Worm (Caenorhabditis elegans) whole organism, early embryonic: ENCODE results near the gene vha-8.

Source experiments
- F13C5.2 ChIP-seq: sonication (generic microtip); optimal IDR thresholded peaks from 2 replicates; lab custom pipeline; 2017; ENCODE audit warnings: mild to moderate bottlenecking, missing genetic modification characterization, inconsistent platforms, missing compliant biosample characterization
- aly-1 ChIP-seq: sonication (generic microtip); optimal IDR thresholded peaks from 2 replicates; lab custom pipeline; 2016; ENCODE audit warnings: missing genetic modification characterization, missing compliant biosample characterization
- ama-1 ChIP-seq: fragments of 150-350 bp; optimal IDR thresholded peaks from 2 replicates; lab custom pipeline; 2014
- ceh-13 ChIP-seq: fragments of 200-800 bp; sonication (Bioruptor generic); optimal IDR thresholded peaks from 2 replicates; lab custom pipeline; 2018; ENCODE audit warnings: mild to moderate bottlenecking, missing genetic modification characterization, missing compliant biosample characterization
- ceh-36 ChIP-seq: sonication (generic microtip); optimal IDR thresholded peaks from 2 replicates; lab custom pipeline; 2016; ENCODE audit warnings: missing genetic modification characterization, inconsistent platforms, missing compliant biosample characterization
- ets-7 ChIP-seq: sonication (generic microtip); optimal IDR thresholded peaks from 2 replicates; lab custom pipeline; 2016; ENCODE audit warnings: missing genotype, missing genetic modification characterization, missing compliant biosample characterization
- flt-1 ChIP-seq: fragments of 200-800 bp; sonication (Bioruptor generic); IDR thresholded peaks from 2 replicates; pipeline ENCODE4 v1.3.6; 2022; ENCODE audit warnings: missing genetic modification characterization, missing compliant biosample characterization
- hmbx-1 ChIP-seq: sonication (generic microtip); optimal IDR thresholded peaks from 2 replicates; lab custom pipeline; 2016; ENCODE audit warnings: mild to moderate bottlenecking, missing genetic modification characterization, missing compliant biosample characterization
- hmg-4 ChIP-seq: fragments of 200-800 bp; sonication (Bioruptor generic); optimal IDR thresholded peaks from 2 replicates; lab custom pipeline; 2018; ENCODE audit warnings: mild to moderate bottlenecking, missing genetic modification characterization, missing compliant biosample characterization
- hnd-1 ChIP-seq: sonication (generic microtip); optimal IDR thresholded peaks from 2 replicates; lab custom pipeline; 2016; ENCODE audit warnings: missing genetic modification characterization, missing compliant biosample characterization
- sea-1 ChIP-seq: fragments of 200-800 bp; sonication (Bioruptor generic); conservative IDR thresholded peaks from 2 replicates; pipeline ENCODE4 v1.3.6; 2022; ENCODE audit warnings: missing genetic modification characterization, missing compliant biosample characterization
- tbx-11 ChIP-seq: fragments of 200-800 bp; sonication (Bioruptor generic); IDR thresholded peaks from 2 replicates; pipeline ENCODE4 v1.3.6; 2022; ENCODE audit warnings: missing genetic modification characterization, missing compliant biosample characterization
- tra-4 ChIP-seq: sonication (generic microtip); optimal IDR thresholded peaks from 2 replicates; lab custom pipeline; 2017; ENCODE audit warnings: missing genetic modification characterization, missing compliant biosample characterization

DNA sequence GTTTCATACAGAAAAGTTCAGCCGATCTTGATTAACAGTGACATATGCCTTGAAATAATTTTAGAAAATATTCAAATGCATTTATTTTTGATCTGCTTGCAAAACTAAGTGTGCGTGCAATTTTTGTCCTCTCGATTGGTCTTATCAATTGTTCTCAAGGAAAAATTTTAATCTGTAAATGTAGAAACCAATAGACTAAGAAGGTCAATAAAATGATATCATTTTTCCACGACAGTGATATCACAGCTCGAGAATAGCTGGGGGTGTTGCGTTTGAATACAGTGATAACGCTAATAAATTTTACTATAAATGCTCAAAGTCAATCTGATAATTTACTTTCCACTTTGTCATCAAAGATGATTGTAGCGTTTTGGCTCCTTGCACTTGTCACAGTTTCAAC lies 27.5 kb downstream of the vha-8 start, which contains the start of gene C17H12.8:
- TF ChIP-seq ama-1 (lab: Kevin White, UChicago) (no peak), hmg-4 (no peak), tra-4 (tag; lab: Kevin White, UChicago) (no peak), ets-7 (tag; lab: Kevin White, UChicago) (no peak), hnd-1 (no peak), flt-1 (no peak), aly-1 (no peak), sea-1 (GFP tag; lab: Robert Waterston, UW) (no peak), F13C5.2 (tag; lab: Kevin White, UChicago) (no peak), ceh-36 (tag; lab: Kevin White, UChicago) (no peak), tbx-11 (GFP tag; lab: Robert Waterston, UW) (no peak), hmbx-1 (tag; lab: Kevin White, UChicago) (no peak), ceh-13 (no peak)
